Fruit fly (Drosophila melanogaster) whole organism, embryonic: Measurements from ENCODE around the gene CG14220.

ENCODE experiments used
- Bdp1 ChIP-seq: fragments of 200-800 bp; sonication (Bioruptor generic); optimal IDR thresholded peaks from 3 replicates; lab custom pipeline; 2016; ENCODE audit warnings: missing biosample characterization, missing genetic modification characterization
- CG10147 ChIP-seq: fragments of 200-800 bp; sonication (Bioruptor generic); optimal IDR thresholded peaks from 2 replicates; lab custom pipeline; 2019; ENCODE audit warnings: missing biosample characterization, mild to moderate bottlenecking, missing genetic modification characterization, moderate library complexity
- CG1024 ChIP-seq: fragments of 200-800 bp; sonication (Bioruptor generic); IDR thresholded peaks from 2 replicates; pipeline ENCODE4 v1.3.6; 2022; ENCODE audit warnings: missing biosample characterization, missing genetic modification characterization
- CG10274 ChIP-seq: fragments of 200-800 bp; sonication (Bioruptor generic); optimal IDR thresholded peaks from 3 replicates; lab custom pipeline; 2017; ENCODE audit warnings: missing biosample characterization, mild to moderate bottlenecking, missing genetic modification characterization
- CG11247 ChIP-seq: fragments of 200-800 bp; sonication (Bioruptor generic); IDR thresholded peaks from 2 replicates; pipeline ENCODE4 v1.3.6; 2022; ENCODE audit warnings: missing biosample characterization, missing genetic modification characterization
- CG13775 ChIP-seq: fragments of 200-800 bp; sonication (Bioruptor generic); optimal IDR thresholded peaks from 3 replicates; lab custom pipeline; 2017; ENCODE audit warnings: missing biosample characterization, mild to moderate bottlenecking, missing genetic modification characterization
- CG15479 ChIP-seq: fragments of 200-800 bp; sonication (Bioruptor generic); optimal IDR thresholded peaks from 3 replicates; lab custom pipeline; 2019; ENCODE audit warnings: missing biosample characterization, mild to moderate bottlenecking, missing genetic modification characterization, moderate library complexity
- CG17359 ChIP-seq: fragments of 200-800 bp; sonication (Bioruptor generic); optimal IDR thresholded peaks from 3 replicates; lab custom pipeline; 2018; ENCODE audit warnings: missing biosample characterization, mild to moderate bottlenecking, missing genetic modification characterization, moderate library complexity
- CG18262 ChIP-seq: fragments of 200-800 bp; optimal IDR thresholded peaks from 3 replicates; lab custom pipeline; 2019; ENCODE audit warnings: missing biosample characterization, mild to moderate bottlenecking, missing genetic modification characterization, moderate library complexity
- CG18599 ChIP-seq: fragments of 200-800 bp; sonication (Bioruptor generic); optimal IDR thresholded peaks from 3 replicates; lab custom pipeline; 2017; ENCODE audit warnings: missing biosample characterization, missing genetic modification characterization, mild to moderate bottlenecking, moderate library complexity, missing genetic modification reagents
- CG2116 ChIP-seq: fragments of 200-800 bp; sonication (Bioruptor generic); optimal IDR thresholded peaks from 3 replicates; lab custom pipeline; 2018; ENCODE audit warnings: missing biosample characterization, mild to moderate bottlenecking, missing genetic modification characterization
- CG2199 ChIP-seq: fragments of 200-800 bp; sonication (Bioruptor generic); IDR thresholded peaks from 3 replicates; pipeline ENCODE4 v1.3.6; 2022; ENCODE audit warnings: missing biosample characterization, missing genetic modification characterization
- CG34224 ChIP-seq: fragments of 200-800 bp; sonication (Bioruptor generic); IDR thresholded peaks from 3 replicates; pipeline ENCODE4 v1.3.6; 2022; ENCODE audit warnings: missing biosample characterization, missing genetic modification characterization; ENCODE audit not compliant: partially characterized antibody
- CG3995 ChIP-seq: fragments of 200-800 bp; sonication (Bioruptor generic); optimal IDR thresholded peaks from 3 replicates; lab custom pipeline; 2016; ENCODE audit warnings: missing biosample characterization, missing genetic modification characterization
- CG4730 ChIP-seq: fragments of 200-800 bp; sonication (Bioruptor generic); IDR thresholded peaks from 2 replicates; pipeline ENCODE4 v1.3.6; 2022; ENCODE audit warnings: missing biosample characterization, missing genetic modification characterization
- CG5953 ChIP-seq: fragments of 200-800 bp; sonication (Bioruptor generic); IDR thresholded peaks from 2 replicates; pipeline ENCODE4 v1.3.6; 2022; ENCODE audit warnings: missing biosample characterization, missing genetic modification characterization
- CG6254 ChIP-seq: fragments of 200-800 bp; sonication (Bioruptor generic); optimal IDR thresholded peaks from 3 replicates; lab custom pipeline; 2017; ENCODE audit warnings: mild to moderate bottlenecking, missing biosample characterization, missing genetic modification reagents, missing genetic modification characterization
- CG7556 ChIP-seq: fragments of 200-800 bp; sonication (Bioruptor generic); optimal IDR thresholded peaks from 2 replicates; lab custom pipeline; 2017; ENCODE audit warnings: missing biosample characterization, mild to moderate bottlenecking, missing genetic modification characterization
- CG9437 ChIP-seq: fragments of 200-800 bp; sonication (Bioruptor generic); optimal IDR thresholded peaks from 2 replicates; lab custom pipeline; 2018; ENCODE audit warnings: missing biosample characterization, mild to moderate bottlenecking, missing genetic modification characterization
- D19A ChIP-seq: fragments of 200-800 bp; optimal IDR thresholded peaks from 3 replicates; lab custom pipeline; 2019; ENCODE audit warnings: missing biosample characterization, mild to moderate bottlenecking, missing genetic modification characterization, moderate library complexity
- D19B ChIP-seq: fragments of 200-800 bp; sonication (Bioruptor generic); optimal IDR thresholded peaks from 2 replicates; lab custom pipeline; 2017; ENCODE audit warnings: missing biosample characterization, mild to moderate bottlenecking, missing genetic modification characterization
- Eip74EF ChIP-seq, 2 experiments: fragments of 200-800 bp in 1 of 2; fragments of >200 bp in 1 of 2; sonication (Bioruptor generic) in 1 of 2; optimal IDR thresholded peaks; 2 replicates each; lab custom pipeline; 2017 to 2019; ENCODE audit warnings: missing biosample characterization in 2 of 2, missing genetic modification characterization in 2 of 2, mild to moderate bottlenecking in 1 of 2, moderate library complexity in 1 of 2
- MBD-R2 ChIP-seq: fragments of 200-800 bp; sonication (Bioruptor generic); IDR thresholded peaks from 2 replicates; pipeline ENCODE4 v1.3.6; 2022; ENCODE audit warnings: missing biosample characterization, missing genetic modification characterization
- Med ChIP-seq: fragments of 200-800 bp; sonication (Bioruptor generic); peaks from one replicate; lab custom pipeline; 2016; ENCODE audit warnings: missing biosample characterization, missing genetic modification characterization, mild to moderate bottlenecking, inconsistent platforms, moderate library complexity
- Ravus ChIP-seq: fragments of 200-800 bp; sonication (Bioruptor generic); IDR thresholded peaks from 2 replicates; pipeline ENCODE4 v1.3.6; 2022; ENCODE audit warnings: missing biosample characterization, missing genetic modification characterization
- Ssrp ChIP-seq: fragments of 200-800 bp; sonication (Bioruptor generic); optimal IDR thresholded peaks from 2 replicates; lab custom pipeline; 2018; ENCODE audit warnings: missing biosample characterization, mild to moderate bottlenecking, missing genetic modification characterization, moderate library complexity
- aop ChIP-seq: fragments of 200-800 bp; sonication (Bioruptor generic); IDR thresholded peaks from 2 replicates; pipeline ENCODE4 v1.3.6; 2022; ENCODE audit warnings: missing biosample characterization, missing genetic modification characterization
- bowl ChIP-seq: fragments of 200-800 bp; sonication (Bioruptor generic); IDR thresholded peaks from 2 replicates; pipeline ENCODE4 v1.3.6; 2022; ENCODE audit warnings: missing biosample characterization, missing genetic modification characterization
- br ChIP-seq: fragments of >200 bp; optimal IDR thresholded peaks from 2 replicates; lab custom pipeline; 2017
- cg ChIP-seq: fragments of 200-800 bp; sonication (Bioruptor generic); optimal IDR thresholded peaks from 3 replicates; lab custom pipeline; 2019; ENCODE audit warnings: missing biosample characterization, mild to moderate bottlenecking, missing genetic modification characterization, moderate library complexity
- dmrt11E ChIP-seq: fragments of 200-800 bp; sonication (Bioruptor generic); optimal IDR thresholded peaks from 3 replicates; lab custom pipeline; 2018; ENCODE audit warnings: missing biosample characterization, mild to moderate bottlenecking, missing genetic modification characterization, moderate library complexity
- ewg ChIP-seq: fragments of 200-800 bp; sonication (Bioruptor generic); optimal IDR thresholded peaks from 3 replicates; lab custom pipeline; 2017; ENCODE audit warnings: mild to moderate bottlenecking, missing biosample characterization, missing genetic modification reagents, missing genetic modification characterization
- grau ChIP-seq: fragments of 200-800 bp; optimal IDR thresholded peaks from 3 replicates; lab custom pipeline; 2019; ENCODE audit warnings: missing biosample characterization, mild to moderate bottlenecking, missing genetic modification characterization, moderate library complexity
- gt ChIP-seq: fragments of 200-800 bp; sonication (Bioruptor generic); IDR thresholded peaks from 2 replicates; pipeline ENCODE4 v1.3.6; 2022; ENCODE audit warnings: missing biosample characterization, missing genetic modification characterization
- kay ChIP-seq: fragments of 200-800 bp; sonication (Bioruptor generic); optimal IDR thresholded peaks from 2 replicates; lab custom pipeline; 2016; ENCODE audit warnings: missing biosample characterization, missing genetic modification characterization
- ken ChIP-seq: fragments of 200-800 bp; sonication (Bioruptor generic); IDR thresholded peaks from 3 replicates; pipeline ENCODE4 v1.3.6; 2022; ENCODE audit warnings: missing biosample characterization, missing genetic modification characterization
- nerfin-1 ChIP-seq: fragments of 200-800 bp; sonication (Bioruptor generic); optimal IDR thresholded peaks from 3 replicates; lab custom pipeline; 2019; ENCODE audit warnings: missing biosample characterization, mild to moderate bottlenecking, missing genetic modification characterization, moderate library complexity
- nmo ChIP-seq: fragments of 200-800 bp; sonication (Bioruptor generic); optimal IDR thresholded peaks from 2 replicates; lab custom pipeline; 2018; ENCODE audit warnings: missing biosample characterization, mild to moderate bottlenecking, missing genetic modification characterization, moderate library complexity
- nom ChIP-seq: fragments of 200-800 bp; sonication (Bioruptor generic); optimal IDR thresholded peaks from 2 replicates; lab custom pipeline; 2017; ENCODE audit warnings: missing biosample characterization, missing genetic modification characterization, mild to moderate bottlenecking, moderate library complexity, missing genetic modification reagents
- p53 ChIP-seq: fragments of 200-800 bp; sonication (Bioruptor generic); optimal IDR thresholded peaks from 2 replicates; lab custom pipeline; 2016; ENCODE audit warnings: missing biosample characterization, missing genetic modification characterization
- phol ChIP-seq: fragments of 200-800 bp; sonication (Bioruptor generic); optimal IDR thresholded peaks from 3 replicates; lab custom pipeline; 2018; ENCODE audit warnings: missing biosample characterization, mild to moderate bottlenecking, missing genetic modification characterization, moderate library complexity
- pita ChIP-seq: fragments of 200-800 bp; sonication (Bioruptor generic); optimal IDR thresholded peaks from 2 replicates; lab custom pipeline; 2017; ENCODE audit warnings: missing biosample characterization, mild to moderate bottlenecking, missing genetic modification characterization
- psq ChIP-seq: fragments of 200-800 bp; sonication (Bioruptor generic); optimal IDR thresholded peaks from 2 replicates; lab custom pipeline; 2017; ENCODE audit warnings: missing biosample characterization, missing genetic modification characterization
- so ChIP-seq: fragments of 200-800 bp; sonication (Bioruptor generic); IDR thresholded peaks from 3 replicates; pipeline ENCODE4 v1.3.6; 2022; ENCODE audit warnings: missing biosample characterization, missing genetic modification characterization
- sug ChIP-seq: fragments of 200-800 bp; optimal IDR thresholded peaks from 2 replicates; lab custom pipeline; 2019; ENCODE audit warnings: missing biosample characterization, mild to moderate bottlenecking, missing genetic modification characterization, moderate library complexity
- twi ChIP-seq: fragments of 200-800 bp; optimal IDR thresholded peaks from 2 replicates; lab custom pipeline; 2019; ENCODE audit warnings: missing biosample characterization, mild to moderate bottlenecking, missing genetic modification characterization, moderate library complexity
- vfl ChIP-seq: fragments of 200-800 bp; sonication (Bioruptor generic); optimal IDR thresholded peaks from 2 replicates; lab custom pipeline; 2016; ENCODE audit warnings: missing biosample characterization, missing genetic modification characterization

Gene CG14220

DNA sequence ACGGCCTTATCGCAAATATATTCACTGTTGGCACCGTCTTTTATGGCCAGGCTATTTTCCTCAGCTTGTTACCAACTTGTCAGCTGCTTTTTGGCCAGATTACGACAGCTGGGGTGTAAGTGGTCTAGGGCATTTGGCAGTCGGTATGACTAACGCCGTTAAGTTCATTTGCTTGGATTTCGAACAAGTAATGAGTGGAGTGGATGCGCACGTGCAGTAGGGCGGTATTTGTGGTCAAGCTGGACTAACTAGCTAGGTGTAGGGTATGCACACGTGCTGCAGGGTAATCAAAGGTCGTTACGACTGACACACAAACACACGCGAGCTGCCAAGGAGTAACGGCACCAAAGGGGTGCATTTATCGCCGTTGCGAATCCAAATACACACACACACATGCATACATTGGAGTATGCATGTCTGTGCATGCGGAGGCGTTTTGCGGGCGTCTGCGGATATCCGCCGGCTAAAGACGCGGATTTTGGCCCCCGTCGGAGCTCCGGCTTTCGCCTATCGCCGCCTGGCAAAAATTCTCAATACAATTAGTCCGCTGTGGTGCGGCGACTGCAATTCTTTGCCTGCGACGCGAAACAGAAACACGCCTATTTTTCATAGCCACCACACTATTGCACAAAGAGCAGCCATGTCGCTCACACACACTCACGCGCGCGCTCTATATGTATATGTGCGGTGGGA, 23.6 kb downstream of the CG14220 start:
- TF ChIP-seq phol (tag; lab: Kevin White, UChicago) = peak; percentile 54
- TF ChIP-seq MBD-R2 = peak; percentile 23; the same call in 1 of the 2 replicates
- no peak for TF ChIP-seq nmo (GFP tag; lab: Kevin White, UChicago)
- TF ChIP-seq vfl (GFP tag; lab: Kevin White, UChicago) = no peak
- TF ChIP-seq CG2199 (GFP tag; lab: Robert Waterston, UW) = no peak
- peak; percentile 90 for TF ChIP-seq p53 (GFP tag; lab: Kevin White, UChicago)
- peak; percentile 76 for TF ChIP-seq cg (GFP tag; lab: Kevin White, UChicago)
- no peak for TF ChIP-seq CG3995
- peak; percentile 39 for TF ChIP-seq CG15479
- TF ChIP-seq CG7556 = no peak
- TF ChIP-seq CG9437 (GFP tag; lab: Kevin White, UChicago) = no peak
- TF ChIP-seq pita (GFP tag; lab: Kevin White, UChicago) = no peak
- TF ChIP-seq sug = no peak
- TF ChIP-seq Med (GFP tag; lab: Kevin White, UChicago) = peak; percentile 42
- TF ChIP-seq dmrt11E (tag; lab: Kevin White, UChicago) = no peak
- peak; percentile 54 for TF ChIP-seq D19A (tag; lab: Kevin White, UChicago)
- peak; percentile 52 for TF ChIP-seq D19B (GFP tag; lab: Kevin White, UChicago)
- no peak for TF ChIP-seq twi (tag; lab: Kevin White, UChicago)
- no peak for TF ChIP-seq br (lab: Kevin White, UChicago)
- no peak for TF ChIP-seq aop (GFP tag; lab: Robert Waterston, UW)
- TF ChIP-seq CG10274 (GFP tag; lab: Kevin White, UChicago) = peak; percentile 69
- no peak for TF ChIP-seq CG1024 (GFP tag; lab: Robert Waterston, UW)
- TF ChIP-seq nom (GFP tag; lab: Kevin White, UChicago) = peak; percentile 9
- TF ChIP-seq CG34224 (GFP tag; lab: Robert Waterston, UW) = no peak
- TF ChIP-seq CG13775 (GFP tag; lab: Kevin White, UChicago) = peak; percentile 95
- TF ChIP-seq psq = no peak
- TF ChIP-seq Eip74EF (GFP tag; optimal IDR thresholded peaks at IDR 0.05; lab: Kevin White, UChicago) = no peak
- no peak for TF ChIP-seq kay (GFP tag; lab: Kevin White, UChicago)
- TF ChIP-seq gt (GFP tag; lab: Robert Waterston, UW) = no peak
- no peak for TF ChIP-seq CG18599 (GFP tag; lab: Kevin White, UChicago)
- TF ChIP-seq nerfin-1 (tag; lab: Kevin White, UChicago) = peak; percentile 30
- TF ChIP-seq Bdp1 (GFP tag; lab: Kevin White, UChicago) = no peak
- TF ChIP-seq so = 0 out of 3 replicates have a peak, but pooled peaks have one; percentile 9

- TF ChIP-seq CG6254 (GFP tag; lab: Kevin White, UChicago) (peak; percentile 73), bowl (no peak)
- TF ChIP-seq, all 482 proteins: peak for 1
Observed at dm6 chrX:19573687-19574086, 28.0 kb downstream of the CG14220 start.

DNA sequence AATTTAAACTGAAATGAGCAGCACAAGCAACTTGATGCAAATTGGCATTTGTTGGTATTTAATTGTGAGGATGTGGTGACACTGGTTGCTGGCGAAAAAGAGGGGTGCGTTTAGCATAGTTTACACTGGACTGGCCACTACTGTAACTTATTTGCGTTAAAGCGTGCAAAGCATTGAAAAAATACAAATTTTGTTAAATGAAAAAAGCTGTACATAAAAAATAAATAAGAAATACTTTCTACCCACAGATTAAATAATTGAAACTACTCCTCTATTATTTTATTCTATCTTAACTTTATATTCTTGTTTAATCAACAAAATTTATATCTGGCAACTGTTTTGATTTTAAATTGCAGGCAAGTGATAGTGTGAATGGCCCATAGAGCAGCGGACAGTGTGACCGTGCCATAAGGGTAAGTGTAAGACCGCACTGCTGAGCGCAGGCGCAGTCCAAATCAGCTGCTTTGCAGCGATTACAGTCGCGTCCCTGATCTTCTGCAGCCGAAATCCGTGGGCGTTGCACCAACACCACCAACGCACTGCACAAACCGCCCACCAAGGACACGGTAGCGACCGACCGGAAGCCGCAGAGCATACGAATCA, 35.8 kb downstream of the CG14220 start, which contains the start of the genes Grip84 and car:
TSS of gene Grip84 (minus strand) at position 51 of the 603 bp plus-strand sequence.
TSS of gene car (plus strand) at position 306 of the 603 bp plus-strand sequence.
- no peak for TF ChIP-seq CG5953 (GFP tag; lab: Robert Waterston, UW)
- TF ChIP-seq CG11247 (GFP tag; lab: Robert Waterston, UW) = 0 out of 2 replicates have a peak, but pooled peaks have one; percentile 29
- TF ChIP-seq grau = peak; percentile 81
- TF ChIP-seq CG18262 = peak; percentile 68
- peak; percentile 50 for TF ChIP-seq CG4730 (GFP tag; lab: Robert Waterston, UW)
- TF ChIP-seq pita (GFP tag; lab: Kevin White, UChicago) = no peak
- no peak for TF ChIP-seq Ravus (GFP tag; lab: Robert Waterston, UW)
- TF ChIP-seq CG10147 = no peak
- TF ChIP-seq CG2116 (GFP tag; lab: Kevin White, UChicago) = peak; percentile 52
- peak; percentile 56 for TF ChIP-seq CG9437 (GFP tag; lab: Kevin White, UChicago)
- no peak for TF ChIP-seq CG17359 (tag; lab: Kevin White, UChicago)
- TF ChIP-seq ken (GFP tag; lab: Robert Waterston, UW) = no peak
- peak; percentile 99 for TF ChIP-seq ewg
- peak; percentile 79 for TF ChIP-seq Ssrp (tag; lab: Kevin White, UChicago)
